Worm (Caenorhabditis elegans): Measurements from ENCODE around the gene Y113G7B.28.

Y113G7B.28 gene

ce11 chrV:20198954-20199353, 3.2 kb downstream of the Y113G7B.28 start, which contains the start of gene fog-2:
TSS of gene fog-2 (plus strand) at chrV:20199254.
- TF ChIP-seq T26A8.4 (GFP tag; IDR thresholded peaks at IDR 0.05) (no peak), ama-1 (optimal IDR thresholded peaks at IDR 0.05) (no peak), dpl-1 (GFP tag; optimal IDR thresholded peaks at IDR 0.05) (no peak), F49E8.2 (tag; optimal IDR thresholded peaks at IDR 0.05; ENCODE audit: borderline replicate concordance) (no peak), nhr-237 (tag; optimal IDR thresholded peaks at IDR 0.05) (no peak), nhr-102 (tag; optimal IDR thresholded peaks at IDR 0.05) (no peak), nhr-11 (tag; optimal IDR thresholded peaks at IDR 0.05) (no peak), T20F7.1 (GFP tag; optimal IDR thresholded peaks at IDR 0.05) (no peak), F44E2.7 (GFP tag; IDR thresholded peaks at IDR 0.05) (no peak), aly-2 (tag; optimal IDR thresholded peaks at IDR 0.05) (no peak), set-16 (GFP tag; IDR thresholded peaks at IDR 0.05) (no peak), nhr-77 (tag; optimal IDR thresholded peaks at IDR 0.05) (no peak), dmd-9 (GFP tag; IDR thresholded peaks at IDR 0.05) (no peak)

- TF ChIP-seq lin-29 (GFP tag; IDR thresholded peaks at IDR 0.05): no peak
- peak in 1 of 2 experiments; percentile 93 for TF ChIP-seq unc-62 (GFP tag; optimal IDR thresholded peaks at IDR 0.05 in 1 of 2)
- TF ChIP-seq unc-62 (tag; optimal IDR thresholded peaks at IDR 0.05): no peak
- no peak for TF ChIP-seq mdt-29 (GFP tag; IDR thresholded peaks at IDR 0.05)
- no peak for TF ChIP-seq sdz-12 (GFP tag; optimal IDR thresholded peaks at IDR 0.05)
Observed at ce11 chrV:20199658-20200057, 3.9 kb downstream of the Y113G7B.28 start.

ce11 chrV:20201316-20201715, 5.5 kb downstream of the Y113G7B.28 start, which contains the start of gene fbxa-114:
TSS of gene fbxa-114 (plus strand) at chrV:20201616.
- TF ChIP-seq ctbp-1 (GFP tag; IDR thresholded peaks at IDR 0.05) (no peak), hif-1 (tag; optimal IDR thresholded peaks at IDR 0.05) (no peak), unc-39 (tag; optimal IDR thresholded peaks at IDR 0.05) (no peak), aha-1 (tag) (peak; percentile 55), nhr-6 (tag; optimal IDR thresholded peaks at IDR 0.05) (no peak), lin-38 (GFP tag; IDR thresholded peaks at IDR 0.05) (no peak), daf-8 (GFP tag; IDR thresholded peaks at IDR 0.05) (no peak)

ce11 chrV:20203085-20203484, 7.3 kb downstream of the Y113G7B.28 start, which contains the start of gene fbxa-113:
TSS of gene fbxa-113 (plus strand) at chrV:20203385.
- TF ChIP-seq daf-12 (tag; optimal IDR thresholded peaks at IDR 0.05) (no peak), spr-3 (GFP tag; optimal IDR thresholded peaks at IDR 0.05) (no peak), skn-1 (tag; optimal IDR thresholded peaks at IDR 0.05) (no peak), egl-27 (tag; optimal IDR thresholded peaks at IDR 0.05) (no peak), daf-8 (GFP tag; IDR thresholded peaks at IDR 0.05) (no peak), R02D3.7 (tag; optimal IDR thresholded peaks at IDR 0.05) (no peak), ctbp-1 (GFP tag; IDR thresholded peaks at IDR 0.05) (no peak)

ce11 chrV:20206086-20206485, 10.3 kb downstream of the Y113G7B.28 start, which contains the start of the genes fbxb-59 and srbc-34:
TSS of gene fbxb-59 (minus strand) at chrV:20206186.
TSS of gene srbc-34 (plus strand) at chrV:20206318.
- no peak for TF ChIP-seq ceh-62 (tag; optimal IDR thresholded peaks at IDR 0.05)
- TF ChIP-seq nhr-48 (tag; optimal IDR thresholded peaks at IDR 0.05): no peak
- TF ChIP-seq F37D6.2 (tag; optimal IDR thresholded peaks at IDR 0.05): no peak
- TF ChIP-seq ctbp-1 (GFP tag; IDR thresholded peaks at IDR 0.05): no peak
- TF ChIP-seq hlh-11 (tag; optimal IDR thresholded peaks at IDR 0.05): no peak
- TF ChIP-seq F10B5.3 (tag; optimal IDR thresholded peaks at IDR 0.05): no peak
- TF ChIP-seq lin-1 (GFP tag; IDR thresholded peaks at IDR 0.05): no peak
- TF ChIP-seq sdz-12 (GFP tag; optimal IDR thresholded peaks at IDR 0.05): no peak
- no peak for TF ChIP-seq dpl-1 (GFP tag; optimal IDR thresholded peaks at IDR 0.05)
- no peak for TF ChIP-seq lin-15B (tag; optimal IDR thresholded peaks at IDR 0.05)
- no peak for TF ChIP-seq hmg-1.1 (GFP tag; IDR thresholded peaks at IDR 0.05)
- TF ChIP-seq zip-2 (tag; optimal IDR thresholded peaks at IDR 0.05): no peak
- TF ChIP-seq T26A8.4 (GFP tag; IDR thresholded peaks at IDR 0.05): no peak
- no peak for TF ChIP-seq Y48G9A.11 (GFP tag; IDR thresholded peaks at IDR 0.05)

Data from whole organism, L4 larva.